Worm (Caenorhabditis elegans) whole organism, L1 larva: ENCODE data around the gene hum-6.

Source experiments
- C34B4.2 ChIP-seq: sonication (generic microtip); optimal IDR thresholded peaks from 2 replicates; lab custom pipeline; 2017; ENCODE audit warnings: mild to moderate bottlenecking, missing genetic modification characterization, missing compliant biosample characterization
- alr-1 ChIP-seq: fragments of 200-800 bp; sonication (Bioruptor generic); optimal IDR thresholded peaks from 2 replicates; lab custom pipeline; 2018; ENCODE audit warnings: borderline replicate concordance, mild to moderate bottlenecking, missing genetic modification characterization, missing compliant biosample characterization
- blmp-1 ChIP-seq: fragments of 150-350 bp; optimal IDR thresholded peaks from 2 replicates; lab custom pipeline; 2014; ENCODE audit warnings: missing biosample characterization, missing genetic modification characterization
- ces-1 ChIP-seq: fragments of 150-350 bp; optimal IDR thresholded peaks from 2 replicates; lab custom pipeline; 2014; ENCODE audit warnings: missing biosample characterization, missing genetic modification reagents, missing genetic modification characterization
- elt-3 ChIP-seq, 6 experiments: fragments of 150-350 bp in 1 of 6; sonication (generic microtip); optimal IDR thresholded peaks; 2 replicates each; lab custom pipeline; 2017 to 2018; ENCODE audit warnings: missing biosample characterization in 6 of 6, missing genetic modification characterization in 6 of 6, inconsistent platforms in 1 of 6
- lin-15B ChIP-seq: fragments of 150-350 bp; sonication (generic microtip); optimal IDR thresholded peaks from 3 replicates; lab custom pipeline; 2014; ENCODE audit warnings: missing biosample characterization, missing genetic modification characterization
- lin-39 ChIP-seq: fragments of 150-350 bp; optimal IDR thresholded peaks from 2 replicates; lab custom pipeline; 2014; ENCODE audit warnings: missing biosample characterization, missing genetic modification reagents, missing genetic modification characterization
- lir-3 ChIP-seq: sonication (generic microtip); optimal IDR thresholded peaks from 2 replicates; lab custom pipeline; 2016; ENCODE audit warnings: mild to moderate bottlenecking, missing genetic modification characterization, moderate library complexity, missing compliant biosample characterization; ENCODE audit not compliant: poor library complexity
- nhr-12 ChIP-seq: sonication (generic microtip); optimal IDR thresholded peaks from 2 replicates; lab custom pipeline; 2017; ENCODE audit warnings: missing biosample characterization, missing genetic modification characterization
- nhr-47 ChIP-seq: sonication (generic microtip); optimal IDR thresholded peaks from 2 replicates; lab custom pipeline; 2016; ENCODE audit warnings: mild to moderate bottlenecking, missing genetic modification characterization, moderate library complexity, missing compliant biosample characterization
- pqm-1 ChIP-seq: sonication (generic microtip); optimal IDR thresholded peaks from 3 replicates; lab custom pipeline; 2017; ENCODE audit warnings: missing biosample characterization, missing genetic modification characterization
- skn-1 ChIP-seq: fragments of 150-350 bp; optimal IDR thresholded peaks from 2 replicates; lab custom pipeline; 2014; ENCODE audit warnings: missing biosample characterization, missing genetic modification characterization
- unc-62 ChIP-seq: fragments of 150-350 bp; optimal IDR thresholded peaks from 2 replicates; lab custom pipeline; 2014; ENCODE audit warnings: missing biosample characterization, missing genetic modification reagents, missing genetic modification characterization
- zag-1 ChIP-seq: fragments of 150-350 bp; optimal IDR thresholded peaks from 2 replicates; lab custom pipeline; 2014; ENCODE audit warnings: missing biosample characterization, missing genetic modification characterization

ce11 chrX:2267956-2268355, 34.9 kb upstream of the hum-6 start, which contains the start of gene AH9.6:
- TF ChIP-seq nhr-47 (tag; lab: Kevin White, UChicago) (no peak), C34B4.2 (no peak), lin-15B (tag; lab: Kevin White, UChicago) (no peak), zag-1 (tag; lab: Kevin White, UChicago) (no peak), pqm-1 (tag; lab: Kevin White, UChicago) (no peak), alr-1 (tag; lab: Kevin White, UChicago) (no peak), ces-1 (GFP tag; lab: Kevin White, UChicago) (no peak), nhr-12 (tag; lab: Kevin White, UChicago) (no peak), lin-39 (tag; lab: Kevin White, UChicago) (no peak), blmp-1 (tag; lab: Kevin White, UChicago) (no peak), skn-1 (tag; lab: Kevin White, UChicago) (no peak), elt-3 (tag; optimal IDR thresholded peaks at IDR 0.05; lab: Kevin White, UChicago) (no peak), unc-62 (no peak), lir-3 (tag; lab: Kevin White, UChicago) (no peak)
